Fruit fly (Drosophila melanogaster) whole organism, embryonic: Measurements from ENCODE around the gene Nazo.

Experiments
- Adf1 ChIP-seq: fragments of 200-800 bp; sonication (Bioruptor generic); IDR thresholded peaks from 2 replicates; pipeline ENCODE4 v1.3.6; 2022; ENCODE audit warnings: missing biosample characterization, missing genetic modification characterization
- CG11398 ChIP-seq: fragments of 200-800 bp; sonication (Bioruptor generic); optimal IDR thresholded peaks from 2 replicates; lab custom pipeline; 2016; ENCODE audit warnings: missing biosample characterization, missing genetic modification characterization
- CG11456 ChIP-seq: fragments of 200-800 bp; sonication (Bioruptor generic); IDR thresholded peaks from 3 replicates; pipeline ENCODE4 v1.3.6; 2022; ENCODE audit warnings: missing biosample characterization, missing genetic modification characterization
- CG12071 ChIP-seq: fragments of 200-800 bp; sonication (Bioruptor generic); optimal IDR thresholded peaks from 3 replicates; lab custom pipeline; 2018; ENCODE audit warnings: missing biosample characterization, mild to moderate bottlenecking, missing genetic modification characterization
- CG15269 ChIP-seq: fragments of 200-800 bp; sonication (Bioruptor generic); optimal IDR thresholded peaks from 2 replicates; lab custom pipeline; 2018; ENCODE audit warnings: missing biosample characterization, mild to moderate bottlenecking, missing genetic modification characterization, moderate library complexity
- CG15601 ChIP-seq: fragments of 200-800 bp; sonication (Bioruptor generic); optimal IDR thresholded peaks from 3 replicates; lab custom pipeline; 2019; ENCODE audit warnings: missing biosample characterization, mild to moderate bottlenecking, missing genetic modification characterization, moderate library complexity
- CG1603 ChIP-seq: fragments of 200-800 bp; sonication (Bioruptor generic); optimal IDR thresholded peaks from 2 replicates; lab custom pipeline; 2019; ENCODE audit warnings: missing biosample characterization, mild to moderate bottlenecking, missing genetic modification characterization, moderate library complexity
- CG16863 ChIP-seq: fragments of 200-800 bp; sonication (Bioruptor generic); optimal IDR thresholded peaks from 3 replicates; lab custom pipeline; 2016; ENCODE audit warnings: missing biosample characterization, missing genetic modification characterization
- CG17328 ChIP-seq: fragments of 200-800 bp; sonication (Bioruptor generic); IDR thresholded peaks from 2 replicates; pipeline ENCODE4 v1.3.6; 2022; ENCODE audit warnings: missing biosample characterization, missing genetic modification characterization
- CG17359 ChIP-seq: fragments of 200-800 bp; sonication (Bioruptor generic); optimal IDR thresholded peaks from 3 replicates; lab custom pipeline; 2018; ENCODE audit warnings: missing biosample characterization, mild to moderate bottlenecking, missing genetic modification characterization, moderate library complexity
- CG2889 ChIP-seq: fragments of 200-800 bp; sonication (Bioruptor generic); IDR thresholded peaks from 3 replicates; pipeline ENCODE4 v1.3.6; 2022; ENCODE audit warnings: missing biosample characterization, missing genetic modification characterization
- CG30020 ChIP-seq: fragments of 200-800 bp; optimal IDR thresholded peaks from 2 replicates; lab custom pipeline; 2019; ENCODE audit warnings: missing biosample characterization, mild to moderate bottlenecking, missing genetic modification characterization, moderate library complexity
- CG32767 ChIP-seq: fragments of 200-800 bp; sonication (Bioruptor generic); IDR thresholded peaks from 2 replicates; pipeline ENCODE4 v1.3.6; 2022; ENCODE audit warnings: missing biosample characterization, missing genetic modification characterization
- CG6175 ChIP-seq: fragments of 200-800 bp; sonication (Bioruptor generic); IDR thresholded peaks from 3 replicates; pipeline ENCODE4 v1.3.6; 2022; ENCODE audit warnings: missing biosample characterization, missing genetic modification characterization
- CG8944 ChIP-seq: fragments of 200-800 bp; sonication (Bioruptor generic); optimal IDR thresholded peaks from 3 replicates; lab custom pipeline; 2016; ENCODE audit warnings: missing biosample characterization, missing genetic modification characterization
- CG9609 ChIP-seq: fragments of 200-800 bp; sonication (Bioruptor generic); optimal IDR thresholded peaks from 3 replicates; lab custom pipeline; 2016; ENCODE audit warnings: missing biosample characterization, missing genetic modification characterization
- Camta ChIP-seq: fragments of 200-800 bp; sonication (Bioruptor generic); optimal IDR thresholded peaks from 2 replicates; lab custom pipeline; 2016; ENCODE audit warnings: missing biosample characterization, missing genetic modification characterization
- CoRest ChIP-seq: fragments of 200-800 bp; sonication (Bioruptor generic); optimal IDR thresholded peaks from 3 replicates; lab custom pipeline; 2018; ENCODE audit warnings: missing biosample characterization, mild to moderate bottlenecking, missing genetic modification characterization, moderate library complexity
- D19B ChIP-seq: fragments of 200-800 bp; sonication (Bioruptor generic); optimal IDR thresholded peaks from 2 replicates; lab custom pipeline; 2017; ENCODE audit warnings: missing biosample characterization, mild to moderate bottlenecking, missing genetic modification characterization
- ERR ChIP-seq: fragments of 200-800 bp; sonication (Bioruptor generic); optimal IDR thresholded peaks from 2 replicates; lab custom pipeline; 2016; ENCODE audit warnings: missing biosample characterization, missing genetic modification characterization
- Gsc ChIP-seq: fragments of 200-800 bp; sonication (Bioruptor generic); IDR thresholded peaks from 2 replicates; pipeline ENCODE4 v1.3.6; 2022; ENCODE audit warnings: missing biosample characterization, missing genetic modification characterization
- HLHmδ ChIP-seq: fragments of 200-800 bp; sonication (Bioruptor generic); optimal IDR thresholded peaks from 2 replicates; lab custom pipeline; 2018; ENCODE audit warnings: missing biosample characterization, mild to moderate bottlenecking, missing genetic modification characterization, moderate library complexity
- Hmr ChIP-seq: fragments of 200-800 bp; sonication (Bioruptor generic); optimal IDR thresholded peaks from 3 replicates; lab custom pipeline; 2017; ENCODE audit warnings: mild to moderate bottlenecking, missing biosample characterization, missing genetic modification reagents, missing genetic modification characterization
- MESR4 ChIP-seq: fragments of 200-800 bp; sonication (Bioruptor generic); optimal IDR thresholded peaks from 2 replicates; lab custom pipeline; 2018; ENCODE audit warnings: missing biosample characterization, mild to moderate bottlenecking, missing genetic modification characterization, moderate library complexity
- Mad ChIP-seq: fragments of 200-800 bp; sonication (Bioruptor generic); optimal IDR thresholded peaks from 2 replicates; lab custom pipeline; 2016; ENCODE audit warnings: missing biosample characterization, missing genetic modification characterization
- NFAT ChIP-seq: fragments of 200-800 bp; sonication (Bioruptor generic); IDR thresholded peaks from 2 replicates; pipeline ENCODE4 v1.3.6; 2022; ENCODE audit warnings: missing biosample characterization, missing genetic modification characterization
- Pdp1 ChIP-seq, 2 experiments: fragments of 200-800 bp; sonication (Bioruptor generic); optimal IDR thresholded peaks; 3 replicates each; lab custom pipeline; 2016; ENCODE audit warnings: missing biosample characterization in 2 of 2, missing genetic modification characterization in 2 of 2, mild to moderate bottlenecking in 1 of 2, moderate library complexity in 1 of 2
- Ravus ChIP-seq: fragments of 200-800 bp; sonication (Bioruptor generic); IDR thresholded peaks from 2 replicates; pipeline ENCODE4 v1.3.6; 2022; ENCODE audit warnings: missing biosample characterization, missing genetic modification characterization
- Taf1 ChIP-seq: fragments of 200-800 bp; sonication (Bioruptor generic); IDR thresholded peaks from 2 replicates; pipeline ENCODE4 v1.3.6; 2022; ENCODE audit warnings: missing biosample characterization, missing genetic modification characterization
- abd-A ChIP-seq: fragments of 200-800 bp; sonication (Bioruptor generic); optimal IDR thresholded peaks from 3 replicates; lab custom pipeline; 2019; ENCODE audit warnings: missing biosample characterization, mild to moderate bottlenecking, missing genetic modification characterization, moderate library complexity
- br ChIP-seq: fragments of >200 bp; optimal IDR thresholded peaks from 2 replicates; lab custom pipeline; 2017
- crp ChIP-seq, 2 experiments: fragments of 200-800 bp; sonication (Bioruptor generic); optimal IDR thresholded peaks; 2 replicates in 1 of 2; 3 replicates in 1 of 2; lab custom pipeline; 2017; ENCODE audit warnings: missing biosample characterization in 2 of 2, missing genetic modification characterization in 2 of 2, mild to moderate bottlenecking in 1 of 2, moderate library complexity in 1 of 2
- dan ChIP-seq: fragments of 200-800 bp; sonication (Bioruptor generic); IDR thresholded peaks from 2 replicates; pipeline ENCODE4 v1.3.6; 2022; ENCODE audit warnings: missing biosample characterization, missing genetic modification characterization
- emc ChIP-seq: fragments of 200-800 bp; sonication (Bioruptor generic); optimal IDR thresholded peaks from 2 replicates; lab custom pipeline; 2016; ENCODE audit warnings: missing biosample characterization, missing genetic modification characterization
- eve ChIP-seq, 2 experiments: fragments of >200 bp; optimal IDR thresholded peaks; 2 replicates each; lab custom pipeline; 2017; ENCODE audit warnings: missing biosample characterization in 2 of 2, missing genetic modification characterization in 2 of 2
- her ChIP-seq: fragments of 200-800 bp; sonication (Bioruptor generic); optimal IDR thresholded peaks from 2 replicates; lab custom pipeline; 2016; ENCODE audit warnings: missing biosample characterization, missing genetic modification characterization
- ind ChIP-seq: fragments of 200-800 bp; sonication (Bioruptor generic); optimal IDR thresholded peaks from 3 replicates; lab custom pipeline; 2016; ENCODE audit warnings: missing biosample characterization, missing genetic modification characterization
- inv ChIP-seq: fragments of 200-800 bp; sonication (Bioruptor generic); IDR thresholded peaks from 2 replicates; pipeline ENCODE4 v1.3.6; 2022; ENCODE audit warnings: missing biosample characterization, missing genetic modification characterization; ENCODE audit not compliant: partially characterized antibody
- knrl ChIP-seq: fragments of 200-800 bp; sonication (Bioruptor generic); IDR thresholded peaks from 3 replicates; pipeline ENCODE4 v1.3.6; 2022; ENCODE audit warnings: missing biosample characterization, missing genetic modification characterization; ENCODE audit not compliant: partially characterized antibody
- luna ChIP-seq: fragments of 200-800 bp; sonication (Bioruptor generic); optimal IDR thresholded peaks from 2 replicates; lab custom pipeline; 2016; ENCODE audit warnings: missing biosample characterization, missing genetic modification characterization
- maf-S ChIP-seq: fragments of 200-800 bp; sonication (Bioruptor generic); optimal IDR thresholded peaks from 2 replicates; lab custom pipeline; 2016; ENCODE audit warnings: missing biosample characterization, missing genetic modification characterization
- mld ChIP-seq: fragments of 200-800 bp; sonication (Bioruptor generic); IDR thresholded peaks from 3 replicates; pipeline ENCODE4 v1.3.6; 2022; ENCODE audit warnings: missing biosample characterization, missing genetic modification characterization; ENCODE audit not compliant: partially characterized antibody
- nerfin-1 ChIP-seq: fragments of 200-800 bp; sonication (Bioruptor generic); optimal IDR thresholded peaks from 3 replicates; lab custom pipeline; 2019; ENCODE audit warnings: missing biosample characterization, mild to moderate bottlenecking, missing genetic modification characterization, moderate library complexity
- pb ChIP-seq: fragments of 200-800 bp; sonication (Bioruptor generic); optimal IDR thresholded peaks from 3 replicates; lab custom pipeline; 2016; ENCODE audit warnings: missing biosample characterization, missing genetic modification characterization
- pfk ChIP-seq: fragments of 200-800 bp; sonication (Bioruptor generic); optimal IDR thresholded peaks from 2 replicates; lab custom pipeline; 2018; ENCODE audit warnings: missing biosample characterization, mild to moderate bottlenecking, missing genetic modification characterization, moderate library complexity
- pho ChIP-seq: fragments of 200-800 bp; sonication (Bioruptor generic); optimal IDR thresholded peaks from 2 replicates; lab custom pipeline; 2016; ENCODE audit warnings: missing biosample characterization, missing genetic modification characterization
- psq ChIP-seq: fragments of 200-800 bp; sonication (Bioruptor generic); optimal IDR thresholded peaks from 2 replicates; lab custom pipeline; 2017; ENCODE audit warnings: missing biosample characterization, missing genetic modification characterization
- tup ChIP-seq: fragments of 200-800 bp; sonication (Bioruptor generic); optimal IDR thresholded peaks from 2 replicates; lab custom pipeline; 2016; ENCODE audit warnings: missing biosample characterization, mild to moderate bottlenecking, missing genetic modification characterization, moderate library complexity
- wor ChIP-seq: fragments of 200-800 bp; sonication (Bioruptor generic); IDR thresholded peaks from 2 replicates; pipeline ENCODE4 v1.3.6; 2022; ENCODE audit warnings: missing biosample characterization, missing genetic modification characterization

The Nazo gene

DNA sequence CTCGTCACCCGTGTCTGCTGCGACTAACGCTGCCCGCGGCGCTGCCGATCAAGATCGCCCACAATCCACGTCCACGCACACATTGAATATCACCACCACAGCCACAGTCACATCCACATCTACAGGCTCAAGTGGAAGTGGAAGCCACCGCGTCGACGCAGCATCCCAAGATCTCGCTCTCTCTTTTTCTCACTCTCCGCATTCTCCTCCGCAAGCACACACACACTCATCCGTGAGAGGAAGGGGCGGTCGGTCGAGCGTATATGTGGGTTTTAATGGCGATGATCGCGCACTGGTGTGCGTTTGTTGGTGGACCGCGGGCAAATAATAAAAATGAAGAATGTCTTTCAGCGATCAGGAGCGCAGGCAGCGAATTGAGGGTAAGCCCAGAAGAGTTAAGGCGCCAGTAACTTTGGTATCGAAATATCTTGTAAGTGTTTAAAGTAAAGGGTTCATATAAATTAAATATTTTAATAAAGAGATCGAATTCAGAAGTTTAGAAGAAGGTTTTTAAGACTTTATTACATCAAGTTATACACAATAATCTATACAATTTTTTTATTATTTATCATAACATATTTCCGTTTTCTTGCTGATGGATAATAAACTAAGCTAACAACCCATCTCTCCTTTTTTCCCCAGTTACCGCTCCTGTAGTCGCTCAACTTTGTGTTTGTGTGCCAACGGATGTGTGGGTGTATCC, 46.2 kb downstream of the Nazo start, which contains the start of gene Poxm (continued):
- TF ChIP-seq D19B (GFP tag; lab: Kevin White, UChicago) (peak; percentile 65), Ravus (GFP tag; lab: Robert Waterston, UW) (peak; percentile 59), emc (no peak), Pdp1 (GFP tag; optimal IDR thresholded peaks at IDR 0.05; lab: Kevin White, UChicago) (peak; percentile 76 to 77), ERR (GFP tag; lab: Kevin White, UChicago) (no peak), HLHmδ (GFP tag; lab: Kevin White, UChicago) (no peak), MESR4 (GFP tag; lab: Kevin White, UChicago) (no peak), Mad (GFP tag; lab: Kevin White, UChicago) (peak; percentile 80), CG1603 (tag; lab: Kevin White, UChicago) (peak; percentile 28), CG30020 (peak; percentile 78), wor (GFP tag; lab: Robert Waterston, UW) (peak; percentile 82; the same call in 1 of the 2 replicates), abd-A (tag; lab: Kevin White, UChicago) (no peak), dan (GFP tag; lab: Robert Waterston, UW) (peak; percentile 81), CG15269 (tag; lab: Kevin White, UChicago) (peak; percentile 92), Hmr (GFP tag; lab: Kevin White, UChicago) (peak; percentile 82), CG11398 (GFP tag; lab: Kevin White, UChicago) (no peak), CG2889 (0 out of 3 replicates have a peak, but pooled peaks have one; percentile 51), CG9609 (GFP tag; lab: Kevin White, UChicago) (peak; percentile 7), tup (GFP tag; lab: Kevin White, UChicago) (peak; percentile 60), CG8944 (GFP tag; lab: Kevin White, UChicago) (peak; percentile 40), CG11456 (GFP tag; lab: Robert Waterston, UW) (peak; percentile 86), ind (peak; percentile 86), CG17328 (GFP tag; lab: Robert Waterston, UW) (peak; percentile 74), luna (GFP tag; lab: Kevin White, UChicago) (no peak), psq (peak; percentile 71), CG16863 (GFP tag; lab: Kevin White, UChicago) (peak; percentile 66), pho (GFP tag; lab: Kevin White, UChicago) (peak; percentile 16), Taf1 (GFP tag; lab: Robert Waterston, UW) (peak; percentile 49; the same call in 1 of the 2 replicates), CG12071 (GFP tag; lab: Kevin White, UChicago) (peak; percentile 23), br (no peak), pfk (GFP tag; lab: Kevin White, UChicago) (no peak), her (no peak), knrl (GFP tag; lab: Robert Waterston, UW) (peak; percentile 69; the same call in 2 of the 3 replicates), pb (GFP tag; lab: Kevin White, UChicago) (no peak), eve (GFP tag; optimal IDR thresholded peaks at IDR 0.05; lab: Kevin White, UChicago) (no peak), crp (GFP tag; optimal IDR thresholded peaks at IDR 0.05; lab: Kevin White, UChicago) (peak in 1 of 2 experiments; percentile 47), CG6175 (peak; percentile 65; the same call in 2 of the 3 replicates), NFAT (GFP tag; lab: Robert Waterston, UW) (peak; percentile 65), CoRest (tag; lab: Kevin White, UChicago) (peak; percentile 97), Gsc (GFP tag; lab: Robert Waterston, UW) (peak; percentile 86), Adf1 (GFP tag; lab: Robert Waterston, UW) (peak; percentile 85), mld (0 out of 3 replicates have a peak, but pooled peaks have one; percentile 49), CG32767 (peak; percentile 82; the same call in 1 of the 2 replicates), CG15601 (tag; lab: Kevin White, UChicago) (peak; percentile 89), nerfin-1 (tag; lab: Kevin White, UChicago) (peak; percentile 90), CG17359 (tag; lab: Kevin White, UChicago) (peak; percentile 88), inv (GFP tag; lab: Robert Waterston, UW) (peak; percentile 41; the same call in 1 of the 2 replicates), maf-S (peak; percentile 21), Camta (GFP tag; lab: Kevin White, UChicago) (peak; percentile 66)
